Fruit fly (Drosophila melanogaster) whole organism, prepupa: Measurements from ENCODE around the gene CG12576.

Experiments
- Blimp-1 ChIP-seq: fragments of 200-800 bp; sonication (Bioruptor generic); optimal IDR thresholded peaks from 3 replicates; lab custom pipeline; 2017; ENCODE audit warnings: missing biosample characterization, missing genetic modification characterization, mild to moderate bottlenecking, moderate library complexity, missing genetic modification reagents
- CG10631 ChIP-seq: fragments of 200-800 bp; sonication (Bioruptor generic); optimal IDR thresholded peaks from 2 replicates; lab custom pipeline; 2016; ENCODE audit warnings: missing biosample characterization, missing genetic modification characterization
- CG10669 ChIP-seq: fragments of 200-800 bp; sonication (Bioruptor generic); optimal IDR thresholded peaks from 3 replicates; lab custom pipeline; 2018; ENCODE audit warnings: missing biosample characterization, mild to moderate bottlenecking, missing genetic modification characterization, moderate library complexity
- CG11294 ChIP-seq: fragments of 200-800 bp; sonication (Bioruptor generic); IDR thresholded peaks from 2 replicates; pipeline ENCODE4 v1.3.6; 2022; ENCODE audit warnings: missing biosample characterization, missing genetic modification characterization
- CG11762 ChIP-seq: fragments of 200-800 bp; sonication (Bioruptor generic); optimal IDR thresholded peaks from 3 replicates; lab custom pipeline; 2016; ENCODE audit warnings: missing biosample characterization, missing genetic modification characterization; ENCODE audit not compliant: insufficient read depth
- CG15336 ChIP-seq: fragments of 200-800 bp; sonication (Bioruptor generic); IDR thresholded peaks from 2 replicates; pipeline ENCODE4 v1.3.6; 2022; ENCODE audit warnings: missing biosample characterization, missing genetic modification characterization
- CG1621 ChIP-seq: fragments of 200-800 bp; sonication (Bioruptor generic); optimal IDR thresholded peaks from 3 replicates; lab custom pipeline; 2018; ENCODE audit warnings: missing biosample characterization, mild to moderate bottlenecking, missing genetic modification characterization
- CG16779 ChIP-seq: fragments of 200-800 bp; sonication (Bioruptor generic); optimal IDR thresholded peaks from 3 replicates; lab custom pipeline; 2017; ENCODE audit warnings: missing biosample characterization, mild to moderate bottlenecking, missing genetic modification characterization
- CG3032 ChIP-seq: fragments of 200-800 bp; optimal IDR thresholded peaks from 2 replicates; lab custom pipeline; 2019; ENCODE audit warnings: missing biosample characterization, mild to moderate bottlenecking, missing genetic modification characterization, moderate library complexity
- CG31627 ChIP-seq: fragments of 200-800 bp; sonication (Bioruptor generic); optimal IDR thresholded peaks from 3 replicates; lab custom pipeline; 2016; ENCODE audit warnings: missing biosample characterization, missing genetic modification characterization
- CG32006 ChIP-seq: fragments of 200-800 bp; sonication (Bioruptor generic); optimal IDR thresholded peaks from 3 replicates; lab custom pipeline; 2017; ENCODE audit warnings: missing biosample characterization, mild to moderate bottlenecking, missing genetic modification characterization
- CG34406 ChIP-seq: fragments of 200-800 bp; sonication (Bioruptor generic); optimal IDR thresholded peaks from 3 replicates; lab custom pipeline; 2016; ENCODE audit warnings: missing biosample characterization, missing genetic modification characterization
- CG6163 ChIP-seq: fragments of 200-800 bp; sonication (Bioruptor generic); IDR thresholded peaks from 3 replicates; pipeline ENCODE4 v1.3.6; 2022; ENCODE audit warnings: missing biosample characterization, missing genetic modification characterization
- CG6276 ChIP-seq: fragments of 200-800 bp; sonication (Bioruptor generic); optimal IDR thresholded peaks from 2 replicates; lab custom pipeline; 2017; ENCODE audit warnings: missing biosample characterization, mild to moderate bottlenecking, missing genetic modification characterization
- CG6808 ChIP-seq: fragments of 200-800 bp; sonication (Bioruptor generic); optimal IDR thresholded peaks from 3 replicates; lab custom pipeline; 2017; ENCODE audit warnings: missing biosample characterization, missing genetic modification characterization, mild to moderate bottlenecking, moderate library complexity, missing genetic modification reagents
- CG6854 ChIP-seq: fragments of 200-800 bp; sonication (Bioruptor generic); optimal IDR thresholded peaks from 2 replicates; lab custom pipeline; 2017; ENCODE audit warnings: missing biosample characterization, mild to moderate bottlenecking, missing genetic modification characterization
- CG7368 ChIP-seq: fragments of 200-800 bp; sonication (Bioruptor generic); optimal IDR thresholded peaks from 3 replicates; lab custom pipeline; 2016; ENCODE audit warnings: missing biosample characterization, missing genetic modification characterization
- CG8319 ChIP-seq: fragments of 200-800 bp; sonication (Bioruptor generic); optimal IDR thresholded peaks from 3 replicates; lab custom pipeline; 2016; ENCODE audit warnings: missing biosample characterization, missing genetic modification characterization
- CG8632 ChIP-seq: fragments of 200-800 bp; sonication (Bioruptor generic); optimal IDR thresholded peaks from 3 replicates; lab custom pipeline; 2016; ENCODE audit warnings: missing biosample characterization, missing genetic modification characterization
- CG9139 ChIP-seq: fragments of 200-800 bp; sonication (Bioruptor generic); optimal IDR thresholded peaks from 3 replicates; lab custom pipeline; 2017; ENCODE audit warnings: missing biosample characterization, mild to moderate bottlenecking, missing genetic modification characterization
- Eip75B ChIP-seq: fragments of 200-800 bp; sonication (Bioruptor generic); optimal IDR thresholded peaks from 3 replicates; lab custom pipeline; 2016; ENCODE audit warnings: missing biosample characterization, missing genetic modification characterization
- Eip93F ChIP-seq: fragments of 200-800 bp; sonication (Bioruptor generic); optimal IDR thresholded peaks from 2 replicates; lab custom pipeline; 2016; ENCODE audit warnings: missing biosample characterization, mild to moderate bottlenecking, missing genetic modification characterization
- Ets96B ChIP-seq: fragments of 200-800 bp; optimal IDR thresholded peaks from 2 replicates; lab custom pipeline; 2019; ENCODE audit warnings: missing biosample characterization, mild to moderate bottlenecking, missing genetic modification characterization, moderate library complexity
- Gug ChIP-seq: fragments of 200-800 bp; sonication (Bioruptor generic); IDR thresholded peaks from 2 replicates; pipeline ENCODE4 v1.3.6; 2022; ENCODE audit warnings: missing biosample characterization, missing genetic modification characterization
- Hr38 ChIP-seq: sonication (Bioruptor generic); optimal IDR thresholded peaks from 2 replicates; lab custom pipeline; 2016; ENCODE audit warnings: missing biosample characterization, missing genetic modification characterization
- Hr39 ChIP-seq: fragments of 200-800 bp; sonication (Bioruptor generic); optimal IDR thresholded peaks from 2 replicates; lab custom pipeline; 2016; ENCODE audit warnings: missing biosample characterization, missing genetic modification characterization
- Hr4 ChIP-seq: fragments of 200-800 bp; sonication (Bioruptor generic); optimal IDR thresholded peaks from 3 replicates; lab custom pipeline; 2016; ENCODE audit warnings: missing biosample characterization, missing genetic modification characterization
- Met ChIP-seq: fragments of 200-800 bp; sonication (Bioruptor generic); optimal IDR thresholded peaks from 3 replicates; lab custom pipeline; 2016; ENCODE audit warnings: missing biosample characterization, missing genetic modification characterization
- OdsH ChIP-seq: fragments of 200-800 bp; sonication (Bioruptor generic); optimal IDR thresholded peaks from 3 replicates; lab custom pipeline; 2016; ENCODE audit warnings: missing biosample characterization, missing genetic modification characterization
- Smox ChIP-seq: fragments of 200-800 bp; sonication (Bioruptor generic); optimal IDR thresholded peaks from 3 replicates; lab custom pipeline; 2016; ENCODE audit warnings: missing biosample characterization, missing genetic modification characterization
- Sox102F ChIP-seq: fragments of 200-800 bp; sonication (Bioruptor generic); optimal IDR thresholded peaks from 2 replicates; lab custom pipeline; 2016; ENCODE audit warnings: missing biosample characterization, mild to moderate bottlenecking, missing genetic modification characterization
- Sox14 ChIP-seq: fragments of 200-800 bp; sonication (Bioruptor generic); optimal IDR thresholded peaks from 3 replicates; lab custom pipeline; 2016; ENCODE audit warnings: missing biosample characterization, missing genetic modification characterization
- Sox15 ChIP-seq: fragments of 200-800 bp; sonication (Bioruptor generic); optimal IDR thresholded peaks from 3 replicates; lab custom pipeline; 2016; ENCODE audit warnings: missing biosample characterization, missing genetic modification characterization
- achi ChIP-seq: fragments of 200-800 bp; sonication (Bioruptor generic); optimal IDR thresholded peaks from 3 replicates; lab custom pipeline; 2016; ENCODE audit warnings: missing biosample characterization, missing genetic modification characterization
- acj6 ChIP-seq: fragments of 200-800 bp; sonication (Bioruptor generic); optimal IDR thresholded peaks from 3 replicates; lab custom pipeline; 2016; ENCODE audit warnings: missing biosample characterization, missing genetic modification characterization
- cyc ChIP-seq: fragments of 200-800 bp; sonication (Bioruptor generic); optimal IDR thresholded peaks from 3 replicates; lab custom pipeline; 2016; ENCODE audit warnings: missing biosample characterization, missing genetic modification characterization
- dsx ChIP-seq: fragments of 200-800 bp; optimal IDR thresholded peaks from 3 replicates; lab custom pipeline; 2019; ENCODE audit warnings: missing biosample characterization, mild to moderate bottlenecking, missing genetic modification characterization, moderate library complexity; ENCODE audit not compliant: poor library complexity, severe bottlenecking
- esn ChIP-seq: fragments of 200-800 bp; sonication (Bioruptor generic); optimal IDR thresholded peaks from 2 replicates; lab custom pipeline; 2016; ENCODE audit warnings: missing biosample characterization, mild to moderate bottlenecking, missing genetic modification characterization, moderate library complexity
- fd59A ChIP-seq: fragments of 200-800 bp; sonication (Bioruptor generic); optimal IDR thresholded peaks from 2 replicates; lab custom pipeline; 2017; ENCODE audit warnings: missing biosample characterization, mild to moderate bottlenecking, missing genetic modification characterization, missing genetic modification reagents
- fd85E ChIP-seq: fragments of 200-800 bp; sonication (Bioruptor generic); optimal IDR thresholded peaks from 3 replicates; lab custom pipeline; 2016; ENCODE audit warnings: missing biosample characterization, missing genetic modification characterization
- fkh ChIP-seq: fragments of 200-800 bp; sonication (Bioruptor generic); optimal IDR thresholded peaks from 3 replicates; lab custom pipeline; 2017; ENCODE audit warnings: missing biosample characterization, mild to moderate bottlenecking, missing genetic modification characterization, moderate library complexity
- lz ChIP-seq: fragments of 200-800 bp; sonication (Bioruptor generic); optimal IDR thresholded peaks from 3 replicates; lab custom pipeline; 2016; ENCODE audit warnings: missing biosample characterization, missing genetic modification characterization
- net ChIP-seq: fragments of 200-800 bp; sonication (Bioruptor generic); optimal IDR thresholded peaks from 3 replicates; lab custom pipeline; 2016; ENCODE audit warnings: missing biosample characterization, missing genetic modification characterization
- pdm3 ChIP-seq: fragments of 200-800 bp; sonication (Bioruptor generic); optimal IDR thresholded peaks from 3 replicates; lab custom pipeline; 2016; ENCODE audit warnings: missing biosample characterization, missing genetic modification characterization
- salr ChIP-seq, 2 experiments: fragments of 200-800 bp; sonication (Bioruptor generic); optimal IDR thresholded peaks; 3 replicates each; lab custom pipeline; 2016 to 2018; ENCODE audit warnings: missing biosample characterization in 2 of 2, missing genetic modification characterization in 2 of 2, mild to moderate bottlenecking in 1 of 2
- spab ChIP-seq: fragments of 200-800 bp; sonication (Bioruptor generic); optimal IDR thresholded peaks from 2 replicates; lab custom pipeline; 2017; ENCODE audit warnings: missing biosample characterization, mild to moderate bottlenecking, missing genetic modification characterization, missing genetic modification reagents
- ss ChIP-seq, 2 experiments: fragments of 200-800 bp; sonication (Bioruptor generic); optimal IDR thresholded peaks; 2 replicates in 1 of 2; 3 replicates in 1 of 2; lab custom pipeline; 2017 to 2018; ENCODE audit warnings: mild to moderate bottlenecking in 2 of 2, missing biosample characterization in 2 of 2, missing genetic modification characterization in 2 of 2, moderate library complexity in 1 of 2
- topi ChIP-seq: fragments of 200-800 bp; sonication (Bioruptor generic); optimal IDR thresholded peaks from 3 replicates; lab custom pipeline; 2016; ENCODE audit warnings: missing biosample characterization, missing genetic modification characterization

The CG12576 gene

DNA sequence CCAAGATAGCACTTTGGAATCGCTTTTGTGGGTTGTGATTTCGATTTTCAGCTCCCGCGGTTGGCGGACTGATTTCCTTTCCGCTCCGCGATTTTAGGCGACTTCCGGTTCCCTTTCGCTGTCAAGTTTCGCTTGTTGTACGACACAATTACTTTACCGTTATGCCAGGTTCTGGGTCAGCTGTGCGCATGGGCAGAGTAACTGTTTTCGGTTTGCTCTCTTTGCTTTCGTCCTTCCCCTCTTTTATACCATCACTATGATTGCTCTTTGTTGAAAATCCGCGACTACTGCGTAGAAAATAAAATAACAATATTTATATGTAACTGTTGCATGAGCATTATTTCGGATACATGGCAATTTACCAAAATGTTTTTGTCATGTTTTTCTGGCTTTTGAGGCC lies 1.5 kb downstream of the CG12576 start (continued):
- TF ChIP-seq spab (GFP tag; lab: Kevin White, UChicago) (no peak), fd85E (GFP tag; lab: Kevin White, UChicago) (no peak)

dm6 chrX:22479207-22479820 lies 2.8 kb downstream of the CG12576 start:
- TF ChIP-seq Hr39 (GFP tag; lab: Kevin White, UChicago) = peak; percentile 67
- peak; percentile 59 for TF ChIP-seq net (GFP tag; lab: Kevin White, UChicago)
- peak; percentile 73 for TF ChIP-seq CG32006 (GFP tag; lab: Kevin White, UChicago)
- TF ChIP-seq CG10631 = peak; percentile 42
- no peak for TF ChIP-seq Hr38 (GFP tag; lab: Kevin White, UChicago)
- TF ChIP-seq Sox14 = peak; percentile 65
- TF ChIP-seq CG1621 (tag; lab: Kevin White, UChicago) = peak; percentile 3
- peak; percentile 32; the same call in 1 of the 2 replicates for TF ChIP-seq Gug (GFP tag; lab: Robert Waterston, UW)
- TF ChIP-seq achi = peak; percentile 67
- TF ChIP-seq OdsH (GFP tag; lab: Kevin White, UChicago) = peak; percentile 69
- peak; percentile 72 for TF ChIP-seq Eip75B
- TF ChIP-seq acj6 (GFP tag; lab: Kevin White, UChicago) = peak; percentile 63
- peak; percentile 16 for TF ChIP-seq dsx (GFP tag; lab: Kevin White, UChicago)
- no peak for TF ChIP-seq CG9139 (GFP tag; lab: Kevin White, UChicago)
- peak; percentile 81 for TF ChIP-seq esn (GFP tag; lab: Kevin White, UChicago)
- TF ChIP-seq topi (GFP tag; lab: Kevin White, UChicago) = peak; percentile 82
- TF ChIP-seq Hr4 (GFP tag; lab: Kevin White, UChicago) = peak; percentile 68
- peak; percentile 72 for TF ChIP-seq CG6276 (GFP tag; lab: Kevin White, UChicago)
- peak; percentile 72 for TF ChIP-seq CG15336 (GFP tag; lab: Robert Waterston, UW)
- no peak for TF ChIP-seq CG6854 (GFP tag; lab: Kevin White, UChicago)
- no peak for TF ChIP-seq Eip93F (GFP tag; lab: Kevin White, UChicago)
- no peak for TF ChIP-seq fkh (GFP tag; lab: Kevin White, UChicago)
- TF ChIP-seq salr (GFP tag; optimal IDR thresholded peaks at IDR 0.05; lab: Kevin White, UChicago) = peak in 1 of 2 experiments; percentile 49
- TF ChIP-seq CG7368 (GFP tag; lab: Kevin White, UChicago) = peak; percentile 17
- peak; percentile 70 for TF ChIP-seq Sox102F (GFP tag; lab: Kevin White, UChicago)
- TF ChIP-seq fd85E (GFP tag; lab: Kevin White, UChicago) = no peak
- peak; percentile 28 for TF ChIP-seq CG11762 (GFP tag; lab: Kevin White, UChicago)
- peak; percentile 82 for TF ChIP-seq Met (GFP tag; lab: Kevin White, UChicago)
- no peak for TF ChIP-seq CG16779 (tag; lab: Kevin White, UChicago)
- TF ChIP-seq CG34406 (GFP tag; lab: Kevin White, UChicago) = peak; percentile 68
- TF ChIP-seq CG31627 = peak; percentile 63
- peak; percentile 45; the same call in 1 of the 2 replicates for TF ChIP-seq CG11294 (GFP tag; lab: Robert Waterston, UW)
- peak; percentile 70 for TF ChIP-seq CG8632
- TF ChIP-seq Blimp-1 = peak; percentile 44
- TF ChIP-seq CG10669 (GFP tag; lab: Kevin White, UChicago) = peak; percentile 42
- peak; percentile 22 for TF ChIP-seq CG6808 (GFP tag; lab: Kevin White, UChicago)
- no peak for TF ChIP-seq fd59A
- peak; percentile 29; the same call in 1 of the 3 replicates for TF ChIP-seq CG6163
- peak; percentile 35 for TF ChIP-seq Sox15 (GFP tag; lab: Kevin White, UChicago)
- peak; percentile 78 for TF ChIP-seq lz
- peak; percentile 43 for TF ChIP-seq Ets96B (tag; lab: Kevin White, UChicago)
- peak; percentile 35 for TF ChIP-seq CG3032 (tag; lab: Kevin White, UChicago)
- peak; percentile 61 for TF ChIP-seq pdm3 (GFP tag; lab: Kevin White, UChicago)
- TF ChIP-seq ss (GFP tag; optimal IDR thresholded peaks at IDR 0.05; lab: Kevin White, UChicago) = peak; percentile 16 to 26
- TF ChIP-seq Smox (GFP tag; lab: Kevin White, UChicago) = peak; percentile 66
- peak; percentile 42 for TF ChIP-seq CG8319 (GFP tag; lab: Kevin White, UChicago)
- TF ChIP-seq cyc (GFP tag; lab: Kevin White, UChicago) = peak; percentile 70
